Fruit fly (Drosophila melanogaster): Measurements from ENCODE around the gene CG34164.

The CG34164 gene

DNA sequence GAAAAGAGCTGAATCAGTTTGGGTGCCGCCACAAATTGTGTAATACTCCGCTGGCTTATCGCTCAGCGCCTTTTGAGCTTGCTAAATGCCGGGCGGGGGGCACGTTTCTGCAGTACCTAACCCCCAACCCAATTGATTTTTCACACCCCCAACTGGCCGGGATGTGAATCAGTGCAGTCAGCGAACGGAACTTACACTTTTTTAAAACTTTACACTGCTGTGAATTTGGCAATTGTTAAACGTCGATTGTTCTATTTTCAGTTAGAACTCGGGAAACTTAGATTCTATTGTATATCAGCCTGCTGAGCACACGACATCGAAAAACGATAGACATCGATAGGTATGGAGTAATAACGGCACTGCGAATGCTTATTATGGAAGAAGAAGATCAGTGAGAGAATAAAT is 18.0 kb upstream of the CG34164 start, which contains the start of gene Tom70 (continued):
- TF ChIP-seq lola (GFP tag; optimal IDR thresholded peaks at IDR 0.05) (no peak), hbn (GFP tag; IDR thresholded peaks at IDR 0.05; ENCODE audit: partially characterized antibody) (no peak; the same call in 1 of the 2 replicates), B-H1 (GFP tag; IDR thresholded peaks at IDR 0.05) (no peak), so (GFP tag; IDR thresholded peaks at IDR 0.05) (no peak), Oli (tag; optimal IDR thresholded peaks at IDR 0.05) (no peak), HLHmδ (GFP tag; optimal IDR thresholded peaks at IDR 0.05) (no peak), Hey (tag; optimal IDR thresholded peaks at IDR 0.05) (no peak), Tbp (GFP tag; optimal IDR thresholded peaks at IDR 0.05) (no peak), CG31388 (GFP tag; optimal IDR thresholded peaks at IDR 0.05) (no peak), CG14710 (tag; optimal IDR thresholded peaks at IDR 0.05) (peak; percentile 16), CG10366 (GFP tag; IDR thresholded peaks at IDR 0.05) (no peak), btn (GFP tag; optimal IDR thresholded peaks at IDR 0.05) (no peak), CG3407 (GFP tag; optimal IDR thresholded peaks at IDR 0.05) (no peak), CG12104 (GFP tag; optimal IDR thresholded peaks at IDR 0.05) (no peak), CG10565 (GFP tag; optimal IDR thresholded peaks at IDR 0.05) (no peak), BEAF-32 (GFP tag; optimal IDR thresholded peaks at IDR 0.05) (peak; percentile 66), crol (GFP tag; IDR thresholded peaks at IDR 0.05) (0 out of 2 replicates have a peak, but pooled peaks have one; percentile 10), repo (GFP tag; optimal IDR thresholded peaks at IDR 0.05) (no peak), H2.0 (GFP tag; IDR thresholded peaks at IDR 0.05) (no peak), CG16813 (GFP tag; IDR thresholded peaks at IDR 0.05; ENCODE audit: partially characterized antibody) (peak; percentile 51), CG10147 (GFP tag; optimal IDR thresholded peaks at IDR 0.05) (no peak), CG32772 (GFP tag; IDR thresholded peaks at IDR 0.05) (no peak), CG11560 (tag; IDR thresholded peaks at IDR 0.05) (no peak), unc-4 (GFP tag; IDR thresholded peaks at IDR 0.05; ENCODE audit: partially characterized antibody) (peak; percentile 58; the same call in 1 of the 2 replicates), CG13894 (tag; optimal IDR thresholded peaks at IDR 0.05) (no peak), CG2202 (tag; optimal IDR thresholded peaks at IDR 0.05) (no peak), dati (GFP tag; IDR thresholded peaks at IDR 0.05) (no peak), CG2889 (GFP tag; IDR thresholded peaks at IDR 0.05) (no peak), CG17328 (GFP tag; IDR thresholded peaks at IDR 0.05) (no peak), CG13624 (GFP tag; optimal IDR thresholded peaks at IDR 0.05) (peak; percentile 16), CG30431 (GFP tag; optimal IDR thresholded peaks at IDR 0.05) (no peak), CG7928 (GFP tag; optimal IDR thresholded peaks at IDR 0.05) (no peak)

DNA sequence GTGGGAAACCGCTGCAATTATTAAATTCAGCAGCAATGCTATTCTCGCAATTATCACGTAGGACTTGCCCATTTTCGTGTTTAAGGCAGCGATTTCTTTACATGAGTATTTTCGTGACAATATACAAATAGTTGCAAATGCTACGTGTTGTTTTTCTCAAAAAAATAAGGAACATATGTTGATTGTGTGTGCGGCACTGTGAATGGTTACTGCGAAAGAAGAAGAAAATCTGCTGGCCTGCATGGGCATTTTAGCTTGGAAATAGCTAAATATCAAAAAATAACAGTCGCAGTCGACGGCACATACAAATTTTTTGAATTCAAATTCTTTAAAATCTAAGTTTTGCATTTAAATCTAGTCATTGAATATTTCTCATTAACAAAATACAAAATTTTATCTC is 15.6 kb upstream of the CG34164 start, which contains the start of gene CG6766:
TSS of gene CG6766 (minus strand) at position 180 of the 400 bp plus-strand sequence.
- TF ChIP-seq Med (GFP tag) = peak; percentile 48
- TF ChIP-seq CHES-1-like (GFP tag; optimal IDR thresholded peaks at IDR 0.05) = peak; percentile 5
- no peak for TF ChIP-seq Oli (tag; optimal IDR thresholded peaks at IDR 0.05)
- TF ChIP-seq Sin3A (optimal IDR thresholded peaks at IDR 0.05) = no peak
- TF ChIP-seq gsb (GFP tag; IDR thresholded peaks at IDR 0.05) = no peak
- TF ChIP-seq CG15514 (GFP tag; optimal IDR thresholded peaks at IDR 0.05) = peak; percentile 23
- TF ChIP-seq sc (optimal IDR thresholded peaks at IDR 0.05) = no peak
- no peak for TF ChIP-seq sc (GFP tag; optimal IDR thresholded peaks at IDR 0.05)
- peak; percentile 9 for TF ChIP-seq CG34376 (GFP tag; optimal IDR thresholded peaks at IDR 0.05)
- no peak for TF ChIP-seq CG7357 (GFP tag; IDR thresholded peaks at IDR 0.05)
- peak; percentile 68 for TF ChIP-seq pzg (GFP tag; optimal IDR thresholded peaks at IDR 0.05)
- TF ChIP-seq gro (GFP tag; optimal IDR thresholded peaks at IDR 0.05) = no peak
- TF ChIP-seq CG1792 (GFP tag; optimal IDR thresholded peaks at IDR 0.05) = no peak
- no peak for TF ChIP-seq chif (GFP tag; optimal IDR thresholded peaks at IDR 0.05)
- TF ChIP-seq wek (GFP tag; optimal IDR thresholded peaks at IDR 0.05) = no peak
- TF ChIP-seq stwl (tag; optimal IDR thresholded peaks at IDR 0.05) = peak; percentile 73
- TF ChIP-seq CG2120 (GFP tag; optimal IDR thresholded peaks at IDR 0.05) = peak; percentile 32
- TF ChIP-seq Hand (GFP tag; optimal IDR thresholded peaks at IDR 0.05) = no peak
- TF ChIP-seq twi (tag; optimal IDR thresholded peaks at IDR 0.05) = peak; percentile 77
- TF ChIP-seq CG18599 (GFP tag; optimal IDR thresholded peaks at IDR 0.05) = no peak
- TF ChIP-seq chinmo (GFP tag; IDR thresholded peaks at IDR 0.05; ENCODE audit: partially characterized antibody) = no peak
- no peak for TF ChIP-seq Asciz (GFP tag; optimal IDR thresholded peaks at IDR 0.05)
